Worm (Caenorhabditis elegans) whole organism, midembryonic: ENCODE data around the gene gln-1.

Experiments
- T22C8.4 ChIP-seq: fragments of 200-800 bp; sonication (Bioruptor generic); IDR thresholded peaks from 2 replicates; pipeline ENCODE4 v1.3.6; 2022; ENCODE audit warnings: missing genetic modification characterization, missing compliant biosample characterization
- cog-1 ChIP-seq: sonication (generic microtip); optimal IDR thresholded peaks from 2 replicates; lab custom pipeline; 2016; ENCODE audit warnings: missing genetic modification characterization, missing compliant biosample characterization
- flt-1 ChIP-seq: fragments of 200-800 bp; sonication (Bioruptor generic); IDR thresholded peaks from 2 replicates; pipeline ENCODE4 v1.3.6; 2022; ENCODE audit warnings: missing genetic modification characterization, missing compliant biosample characterization
- klf-2 ChIP-seq: fragments of 200-800 bp; sonication (Bioruptor generic); conservative IDR thresholded peaks from 2 replicates; pipeline ENCODE4 v1.3.6; 2022; ENCODE audit warnings: missing genetic modification reagents, missing genetic modification characterization, missing compliant biosample characterization
- med-1 ChIP-seq: sonication (generic microtip); optimal IDR thresholded peaks from 2 replicates; lab custom pipeline; 2017; ENCODE audit warnings: missing genetic modification characterization, mild to moderate bottlenecking, missing compliant biosample characterization, antibody characterized with exemption, missing genetic modification reagents; ENCODE audit not compliant: insufficient read depth
- ref-1 ChIP-seq: fragments of 200-800 bp; sonication (Bioruptor generic); conservative IDR thresholded peaks from 2 replicates; pipeline ENCODE4 v1.3.6; 2022; ENCODE audit warnings: missing genetic modification reagents, missing genetic modification characterization, missing compliant biosample characterization
- tab-1 ChIP-seq: fragments of 200-800 bp; sonication (Bioruptor generic); IDR thresholded peaks from 2 replicates; pipeline ENCODE4 v1.3.6; 2022; ENCODE audit warnings: missing genetic modification characterization, missing compliant biosample characterization
- ztf-23 ChIP-seq: fragments of 200-800 bp; sonication (Bioruptor generic); IDR thresholded peaks from 2 replicates; pipeline ENCODE4 v1.3.6; 2022; ENCODE audit warnings: missing genetic modification reagents, missing genetic modification characterization, missing compliant biosample characterization
- ztf-29 ChIP-seq: fragments of 200-800 bp; sonication (Bioruptor generic); IDR thresholded peaks from 2 replicates; pipeline ENCODE4 v1.3.6; 2022; ENCODE audit warnings: missing genetic modification reagents, missing genetic modification characterization, missing compliant biosample characterization

DNA sequence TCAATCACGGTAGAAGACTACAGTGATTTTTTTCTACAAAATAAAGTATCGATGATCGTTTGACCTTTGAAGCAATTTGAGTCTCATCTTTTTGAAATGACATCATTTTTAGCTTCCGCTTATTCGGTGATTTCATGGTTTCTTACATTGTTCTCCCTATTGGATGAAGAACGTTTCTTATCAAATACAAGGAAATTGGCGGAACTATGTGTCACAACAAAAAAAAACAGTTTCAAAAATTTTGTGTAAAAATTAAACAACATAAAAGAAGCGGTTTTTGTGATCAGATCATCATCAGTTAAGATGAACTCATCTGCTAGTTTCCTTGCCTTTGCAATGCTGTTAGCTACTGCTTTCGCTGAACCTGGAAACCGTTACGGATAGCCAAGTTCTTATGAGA lies 29.6 kb downstream of the gln-1 start, which contains the start of gene C45B2.8:
- TF ChIP-seq flt-1, result no peak
- no peak for TF ChIP-seq klf-2 (GFP tag; lab: Robert Waterston, UW)
- no peak for TF ChIP-seq med-1 (GFP tag; lab: Kevin White, UChicago)
- TF ChIP-seq ztf-23, result no peak
- TF ChIP-seq tab-1 (GFP tag; lab: Robert Waterston, UW), result no peak
- no peak for TF ChIP-seq ztf-29 (GFP tag; lab: Robert Waterston, UW)
- TF ChIP-seq ref-1, result no peak
- TF ChIP-seq T22C8.4 (GFP tag; lab: Robert Waterston, UW), result no peak
- no peak for TF ChIP-seq cog-1 (tag; lab: Kevin White, UChicago)
